Worm (Caenorhabditis elegans): ENCODE results near the gene snf-10.

DNA sequence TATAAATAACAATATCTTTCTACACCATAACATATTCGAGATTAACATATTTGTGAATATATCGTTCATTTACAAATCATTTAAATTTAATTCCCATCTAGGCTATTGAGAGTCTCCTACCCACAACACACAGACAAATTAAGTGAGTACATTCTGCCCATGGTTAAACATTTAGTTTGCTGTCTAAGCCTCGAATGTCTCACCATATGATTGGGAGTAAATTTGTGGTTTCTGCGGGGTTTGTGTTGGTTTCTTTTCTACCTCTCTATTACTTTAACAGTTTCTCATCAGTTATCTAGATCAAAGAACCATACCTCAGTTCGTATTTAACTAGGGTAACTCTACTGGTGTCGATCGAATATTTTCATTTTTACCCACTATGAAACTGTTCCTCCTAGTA is 42.2 kb downstream of the snf-10 start, which contains the start of gene ugt-2:
- TF ChIP-seq ama-1 (optimal IDR thresholded peaks at IDR 0.05) = no peak
- TF ChIP-seq tbx-11 (GFP tag; IDR thresholded peaks at IDR 0.05) = no peak
- no peak for TF ChIP-seq ets-7 (tag; optimal IDR thresholded peaks at IDR 0.05)
- TF ChIP-seq sea-1 (GFP tag; conservative IDR thresholded peaks at IDR 0.05) = no peak
- no peak for TF ChIP-seq hnd-1 (tag; optimal IDR thresholded peaks at IDR 0.05)
- no peak for TF ChIP-seq tra-4 (tag; optimal IDR thresholded peaks at IDR 0.05)

Measured in whole organism, early embryonic.